Worm (Caenorhabditis elegans): ENCODE results near the gene sup-9.

The sup-9 gene

DNA sequence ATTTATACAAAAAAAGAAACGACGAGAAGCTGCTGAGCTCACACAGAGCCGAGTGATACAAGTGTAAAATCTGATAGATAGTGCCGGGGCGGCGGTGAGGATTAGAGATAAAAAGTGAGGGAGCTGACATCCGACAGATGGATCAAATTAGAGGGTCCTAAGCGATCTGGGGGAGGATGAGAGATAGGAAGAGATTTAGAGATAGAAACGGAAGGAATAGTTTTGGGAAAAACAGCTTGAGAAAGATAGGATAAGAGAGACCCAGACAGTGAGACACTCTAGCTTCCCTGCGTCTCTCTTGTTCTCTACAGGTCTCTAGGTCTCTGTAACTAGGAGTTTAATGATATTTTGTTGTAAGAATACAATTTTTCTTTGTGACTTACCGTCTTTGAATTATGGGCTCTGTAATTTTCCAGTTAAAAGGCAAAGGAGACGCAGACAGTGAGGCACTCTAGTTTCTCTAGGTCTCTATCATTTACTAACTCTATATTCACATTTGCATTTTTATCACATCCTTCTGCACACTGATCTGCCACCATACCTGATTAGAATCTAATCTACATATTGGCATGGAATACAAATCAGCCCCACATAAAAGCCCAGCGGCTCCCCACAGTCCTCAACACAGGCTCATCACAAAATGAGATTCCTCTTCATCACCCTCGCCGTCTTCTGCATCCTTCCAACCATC is at the start of gene sup-9, which contains the start of gene nspf-1:
Gene sup-9, minus strand, starts transcription at position 43 of the 691 bp plus-strand sequence.
Gene nspf-1, plus strand, starts transcription at position 641 of the 691 bp plus-strand sequence.
- TF ChIP-seq nhr-25 (tag; optimal IDR thresholded peaks at IDR 0.05; ENCODE audit: borderline replicate concordance, insufficient read depth) (no peak), D1046.2 (GFP tag; IDR thresholded peaks at IDR 0.05) (no peak), ctbp-1 (GFP tag; IDR thresholded peaks at IDR 0.05) (0 out of 2 replicates have a peak, but pooled peaks have one; percentile 32), hif-1 (tag; optimal IDR thresholded peaks at IDR 0.05) (no peak), lin-1 (GFP tag; IDR thresholded peaks at IDR 0.05) (no peak), ztf-7 (tag; optimal IDR thresholded peaks at IDR 0.05) (no peak), hlh-11 (tag; optimal IDR thresholded peaks at IDR 0.05) (no peak), zfp-2 (tag; optimal IDR thresholded peaks at IDR 0.05) (no peak), egl-43 (GFP tag; IDR thresholded peaks at IDR 0.05) (no peak), snpc-1.2 (GFP tag; IDR thresholded peaks at IDR 0.05) (no peak), hmg-1.1 (GFP tag; IDR thresholded peaks at IDR 0.05) (no peak), nhr-102 (tag; optimal IDR thresholded peaks at IDR 0.05) (no peak), spr-3 (GFP tag; optimal IDR thresholded peaks at IDR 0.05) (no peak), nhr-11 (tag; optimal IDR thresholded peaks at IDR 0.05) (peak; percentile 9), daf-16 (GFP tag; optimal IDR thresholded peaks at IDR 0.05) (peak in 1 of 2 experiments; percentile 45), daf-16 (tag; optimal IDR thresholded peaks at IDR 0.05) (no peak), lin-38 (GFP tag; IDR thresholded peaks at IDR 0.05) (no peak), zag-1 (tag; optimal IDR thresholded peaks at IDR 0.05) (no peak), pqm-1 (tag; optimal IDR thresholded peaks at IDR 0.05) (no peak), nhr-10 (tag; optimal IDR thresholded peaks at IDR 0.05) (no peak), tra-1 (GFP tag; IDR thresholded peaks at IDR 0.05) (no peak)

- 0 out of 2 replicates have a peak, but pooled peaks have one; percentile 36 for TF ChIP-seq D1046.2 (GFP tag; IDR thresholded peaks at IDR 0.05)
- TF ChIP-seq zag-1 (tag; optimal IDR thresholded peaks at IDR 0.05): no peak
- no peak for TF ChIP-seq spr-1 (tag; optimal IDR thresholded peaks at IDR 0.05)
- no peak for TF ChIP-seq tag-97 (GFP tag; IDR thresholded peaks at IDR 0.05)
- no peak for TF ChIP-seq dve-1 (tag; optimal IDR thresholded peaks at IDR 0.05; ENCODE audit: insufficient read depth)
- TF ChIP-seq F37D6.2 (tag; optimal IDR thresholded peaks at IDR 0.05): no peak
- no peak for TF ChIP-seq snpc-4 (tag; optimal IDR thresholded peaks at IDR 0.05)
- peak; percentile 67 for TF ChIP-seq egl-43 (GFP tag; IDR thresholded peaks at IDR 0.05)
- no peak for TF ChIP-seq zfp-3 (GFP tag; conservative IDR thresholded peaks at IDR 0.05)
- no peak for TF ChIP-seq nhr-6 (tag; optimal IDR thresholded peaks at IDR 0.05)
- 0 out of 2 replicates have a peak, but pooled peaks have one; percentile 35 for TF ChIP-seq vab-7 (GFP tag; IDR thresholded peaks at IDR 0.05)
- 0 out of 2 replicates have a peak, but pooled peaks have one; percentile 34 for TF ChIP-seq Y75B8A.6 (GFP tag; IDR thresholded peaks at IDR 0.05)
- no peak for TF ChIP-seq lin-1 (GFP tag; IDR thresholded peaks at IDR 0.05)
- 0 out of 4 replicates have a peak, but pooled peaks have one; percentile 27 to 41 for TF ChIP-seq madf-5 (GFP tag; IDR thresholded peaks at IDR 0.05)
- no peak for TF ChIP-seq nhr-42 (GFP tag; IDR thresholded peaks at IDR 0.05)
- no peak for TF ChIP-seq fkh-10 (GFP tag; optimal IDR thresholded peaks at IDR 0.05)
- no peak for TF ChIP-seq nhr-28 (tag; optimal IDR thresholded peaks at IDR 0.05)
- TF ChIP-seq attf-4 (tag; optimal IDR thresholded peaks at IDR 0.05): no peak
- TF ChIP-seq unc-62 (GFP tag; optimal IDR thresholded peaks at IDR 0.05 in 1 of 2): peak in 1 of 2 experiments; percentile 51
- no peak for TF ChIP-seq unc-62 (tag; optimal IDR thresholded peaks at IDR 0.05)
- TF ChIP-seq F26F4.8 (GFP tag; conservative IDR thresholded peaks at IDR 0.05): peak; percentile 70; the same call in 1 of the 2 replicates
- no peak for TF ChIP-seq ceh-62 (tag; optimal IDR thresholded peaks at IDR 0.05)
- TF ChIP-seq lir-3 (tag; optimal IDR thresholded peaks at IDR 0.05): no peak
- TF ChIP-seq Y48G9A.11 (GFP tag; IDR thresholded peaks at IDR 0.05): no peak
- TF ChIP-seq snpc-1.2 (GFP tag; IDR thresholded peaks at IDR 0.05): no peak
- no peak for TF ChIP-seq skn-1 (tag; optimal IDR thresholded peaks at IDR 0.05)
- TF ChIP-seq ceh-28 (tag; optimal IDR thresholded peaks at IDR 0.05): no peak
- TF ChIP-seq lin-38 (GFP tag; IDR thresholded peaks at IDR 0.05): no peak; the same call in 1 of the 2 replicates
- TF ChIP-seq madf-9 (GFP tag; conservative IDR thresholded peaks at IDR 0.05): 0 out of 2 replicates have a peak, but pooled peaks have one; percentile 15
- no peak for TF ChIP-seq cey-2 (tag; optimal IDR thresholded peaks at IDR 0.05; ENCODE audit: borderline replicate concordance, insufficient read depth)
- TF ChIP-seq lin-39 (tag; optimal IDR thresholded peaks at IDR 0.05): no peak
- no peak for TF ChIP-seq ceh-32 (tag; optimal IDR thresholded peaks at IDR 0.05; ENCODE audit: poor library complexity)
These were observed 49.4 kb upstream of the sup-9 start, which contains the start of gene T05A8.8 for ce11 chrII:2736156-2736728. Gene T05A8.8 (plus strand): TSS chrII:2736678.

Data from whole organism, L4 larva.